Fruit fly (Drosophila melanogaster) Kc167 (cell line): ENCODE data around the gene Dyro.

Experiments
- Myc ChIP-seq: fragments of >200 bp; optimal IDR thresholded peaks from 2 replicates; lab custom pipeline; 2017; ENCODE audit warnings: missing external identifiers
- Sin3A ChIP-seq: fragments of >200 bp; optimal IDR thresholded peaks from 2 replicates; lab custom pipeline; 2018; ENCODE audit warnings: missing external identifiers
- h ChIP-seq: fragments of >200 bp; optimal IDR thresholded peaks from 3 replicates; lab custom pipeline; 2018; ENCODE audit warnings: missing external identifiers
- insv ChIP-seq: fragments of >200 bp; optimal IDR thresholded peaks from 3 replicates; lab custom pipeline; 2018; ENCODE audit warnings: missing external identifiers
- psq ChIP-seq: fragments of >200 bp; optimal IDR thresholded peaks from 2 replicates; lab custom pipeline; 2017; ENCODE audit warnings: missing external identifiers

- TF ChIP-seq h (lab: Kevin White, UChicago) (no peak), psq (lab: Kevin White, UChicago) (no peak), Myc (lab: Kevin White, UChicago) (no peak), Sin3A (lab: Kevin White, UChicago) (no peak), insv (lab: Kevin White, UChicago) (no peak)
Measured at dm6 chr3L:11241949-11242348, 53.8 kb downstream of the Dyro start.
